Fruit fly (Drosophila melanogaster) whole organism, larva: Measurements from ENCODE around the gene Tfb5.

Source experiments
- noc ChIP-seq: fragments of 200-800 bp; sonication (Bioruptor generic); optimal IDR thresholded peaks from 3 replicates; lab custom pipeline; 2019; ENCODE audit warnings: missing biosample characterization, mild to moderate bottlenecking, missing genetic modification characterization, moderate library complexity

Gene Tfb5

DNA sequence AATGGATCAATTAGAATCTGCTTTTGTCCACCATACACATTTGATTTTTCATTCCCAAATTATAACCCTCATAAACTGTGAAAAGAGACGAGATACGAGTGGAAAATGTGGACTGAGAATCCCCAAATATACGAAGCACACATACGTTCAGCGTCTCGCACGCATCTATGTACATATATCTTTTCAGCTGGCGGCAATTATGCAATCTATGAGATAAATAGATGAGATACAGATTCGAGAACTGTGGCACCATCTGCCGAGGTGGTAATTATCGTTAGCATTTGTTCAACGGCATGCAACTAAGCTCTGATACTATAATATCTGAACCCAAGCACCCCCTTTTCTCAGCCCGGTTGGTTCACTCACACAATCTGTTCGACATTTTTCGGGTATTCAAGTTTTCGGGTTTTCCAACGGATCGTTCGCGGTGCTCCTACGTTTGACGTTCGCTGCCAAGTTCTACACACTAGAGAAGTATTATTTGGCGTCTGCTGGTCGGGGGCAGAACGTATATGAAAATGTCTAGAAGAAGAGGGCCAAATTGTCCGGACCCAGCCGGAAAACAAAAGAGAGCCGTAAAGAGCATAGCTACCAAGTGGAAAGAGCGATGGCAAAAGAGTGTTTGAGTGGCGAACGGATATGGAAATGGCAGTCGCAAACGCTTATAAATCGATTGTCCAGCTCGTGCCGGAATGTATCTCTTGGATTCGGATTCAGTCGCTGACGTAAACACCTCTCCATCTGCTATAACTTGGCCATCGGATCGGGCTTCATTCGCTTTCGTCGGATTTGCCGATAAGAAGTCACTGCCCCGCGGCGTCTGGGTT, 15.4 kb downstream of the Tfb5 start:
- no peak for TF ChIP-seq noc

- no peak for TF ChIP-seq noc
Measured at dm6 chr2L:4982098-4982646, 28.5 kb downstream of the Tfb5 start.

- peak; percentile 98 for TF ChIP-seq noc
Measured at dm6 chr2L:4981278-4981966, 29.2 kb downstream of the Tfb5 start, which contains the start of the genes CG8892 and CG34126. TSS of gene CG8892 (minus strand) at chr2L:4981592. TSS of gene CG34126 (plus strand) at chr2L:4981614.

DNA sequence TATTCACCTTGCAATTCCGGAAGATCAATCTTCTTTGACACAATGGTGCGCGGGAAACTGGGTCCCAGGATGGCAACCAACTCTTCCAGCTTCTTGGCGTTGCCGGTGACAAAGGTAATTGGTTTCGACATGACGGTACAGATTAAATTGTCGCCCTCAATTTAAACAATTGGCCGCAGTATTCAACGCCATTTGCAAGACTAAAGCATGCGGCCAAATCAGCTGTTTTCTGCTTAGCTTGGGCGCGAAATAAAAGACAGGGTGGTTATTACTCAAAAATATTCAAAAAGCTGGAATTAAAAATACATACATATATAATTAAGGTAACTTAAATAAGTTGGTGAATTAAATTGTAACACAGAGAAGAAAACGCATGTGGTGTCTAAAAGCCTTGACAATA, 31.5 kb downstream of the Tfb5 start, which contains the start of gene CG8891:
TSS of gene CG8891 (minus strand) at position 242 of the 400 bp plus-strand sequence.
- TF ChIP-seq noc: no peak

- TF ChIP-seq noc: peak; percentile 87
Measured at dm6 chr2L:4976988-4977551, 33.6 kb downstream of the Tfb5 start, which contains the start of the genes Gmd and CG3792. TSS of gene Gmd (minus strand) at chr2L:4977023. TSS of gene CG3792 (plus strand) at chr2L:4977312.

DNA sequence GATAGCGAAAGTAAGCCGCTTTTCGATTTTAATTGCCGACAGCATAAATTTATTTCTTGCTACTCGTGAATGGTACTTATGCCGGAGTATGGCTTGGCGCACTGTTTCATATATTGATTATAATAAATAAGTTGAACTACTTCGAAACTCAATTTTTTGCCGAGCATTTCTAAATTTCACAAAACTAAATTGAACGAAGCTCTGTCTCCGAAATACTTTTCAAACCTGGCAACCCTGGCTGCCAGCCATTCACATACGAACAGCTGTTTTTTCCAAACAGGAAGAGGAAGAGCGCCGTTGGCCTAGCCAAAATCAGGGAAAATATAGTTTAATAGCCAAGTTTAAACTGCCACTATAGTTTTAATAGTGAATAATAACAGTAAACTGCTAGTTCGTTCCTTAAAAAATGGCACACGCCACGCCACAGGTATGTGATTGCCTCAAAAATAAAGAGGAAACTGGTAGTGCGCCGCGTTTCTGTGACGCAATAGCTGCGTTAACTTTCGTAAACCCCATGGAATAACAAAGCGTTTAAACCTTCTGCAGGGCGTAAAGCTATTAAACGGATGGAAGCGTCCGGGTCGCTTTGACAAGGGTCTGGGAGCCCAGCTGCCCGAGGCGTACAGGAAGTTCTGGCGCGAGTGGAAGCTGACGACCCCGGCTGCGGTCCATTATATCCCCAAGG, 36.8 kb downstream of the Tfb5 start, which contains the start of gene mRpL28:
TSS of gene mRpL28 (plus strand) at position 246 of the 685 bp plus-strand sequence.
- TF ChIP-seq noc: no peak

- no peak for TF ChIP-seq noc
Measured at dm6 chr2L:4971329-4971798, 39.3 kb downstream of the Tfb5 start, which contains the start of gene CG14043. TSS of gene CG14043 (plus strand) at chr2L:4971702.

dm6 chr2L:4968767-4969166, 41.9 kb downstream of the Tfb5 start, which contains the start of the genes Scox and Polr1C:
TSS of gene Scox (minus strand) at chr2L:4968935.
TSS of gene Polr1C (plus strand) at chr2L:4969004.
- no peak for TF ChIP-seq noc

- no peak for TF ChIP-seq noc
Measured at dm6 chr2L:4967511-4967910, 43.1 kb downstream of the Tfb5 start, which contains the start of gene eIF3i. TSS of gene eIF3i (minus strand) at chr2L:4967775.

- no peak for TF ChIP-seq noc
Measured at dm6 chr2L:4965923-4966322, 44.7 kb downstream of the Tfb5 start.

- no peak for TF ChIP-seq noc
Measured at dm6 chr2L:4965420-4965819, 45.2 kb downstream of the Tfb5 start, which contains the start of gene CG34125. TSS of gene CG34125 (plus strand) at chr2L:4965673.
